Worm (Caenorhabditis elegans) whole organism, L4/young adult: ENCODE results near the gene old-2.
"Not testable (repeated sequence)": the region's sequence is repeated elsewhere in the genome, so short reads cannot be mapped to it uniquely, and the experiment has no call there.

Source experiments
- W03F9.2 ChIP-seq: fragments of 150-350 bp; optimal IDR thresholded peaks from 2 replicates; lab custom pipeline; 2014; ENCODE audit warnings: missing biosample characterization, missing genetic modification characterization
- dao-5 ChIP-seq: sonication (generic microtip); optimal IDR thresholded peaks from 2 replicates; lab custom pipeline; 2016; ENCODE audit warnings: missing genotype, missing genetic modification characterization, moderate library complexity, missing compliant biosample characterization
- him-1 ChIP-seq: sonication (generic microtip); optimal IDR thresholded peaks from 2 replicates; lab custom pipeline; 2016; ENCODE audit warnings: missing genotype, missing genetic modification reagents, missing genetic modification characterization, missing compliant biosample characterization

old-2 gene

ce11 chrII:9868698-9869097 lies 19.3 kb upstream of the old-2 start, which contains the start of gene old-1:
TSS of gene old-1 (minus strand) at chrII:9868747.
- TF ChIP-seq W03F9.2 (no peak), him-1 (tag; lab: Kevin White, UChicago) (no peak), dao-5 (tag; lab: Kevin White, UChicago) (no peak)

ce11 chrII:9868207-9868606 lies 18.8 kb upstream of the old-2 start:
- TF ChIP-seq him-1 (tag; lab: Kevin White, UChicago) = no peak
- no peak for TF ChIP-seq W03F9.2
- no peak for TF ChIP-seq dao-5 (tag; lab: Kevin White, UChicago)

- not testable (repeated sequence) for TF ChIP-seq W03F9.2; him-1 (tag; lab: Kevin White, UChicago); dao-5 (tag; lab: Kevin White, UChicago)
Measured at ce11 chrII:9866378-9866777, 17.0 kb upstream of the old-2 start, which contains the start of gene chil-1. TSS of gene chil-1 (minus strand) at chrII:9866478.

- TF ChIP-seq W03F9.2 (no peak), him-1 (tag; lab: Kevin White, UChicago) (no peak), dao-5 (tag; lab: Kevin White, UChicago) (no peak)
Measured at ce11 chrII:9862147-9862546, 12.8 kb upstream of the old-2 start, which contains the start of gene C08H9.18. TSS of gene C08H9.18 (minus strand) at chrII:9862247.

ce11 chrII:9861394-9861793 lies 12.0 kb upstream of the old-2 start, which contains the start of gene chil-3:
TSS of gene chil-3 (minus strand) at chrII:9861494.
- TF ChIP-seq W03F9.2 = no peak
- no peak for TF ChIP-seq him-1 (tag; lab: Kevin White, UChicago)
- no peak for TF ChIP-seq dao-5 (tag; lab: Kevin White, UChicago)

ce11 chrII:9859575-9859974 lies 10.2 kb upstream of the old-2 start, which contains the start of gene chil-5:
TSS of gene chil-5 (minus strand) at chrII:9859675.
- TF ChIP-seq dao-5 (tag; lab: Kevin White, UChicago) = no peak
- no peak for TF ChIP-seq him-1 (tag; lab: Kevin White, UChicago)
- no peak for TF ChIP-seq W03F9.2

- TF ChIP-seq dao-5 (tag; lab: Kevin White, UChicago) (no peak), W03F9.2 (no peak), him-1 (tag; lab: Kevin White, UChicago) (no peak)
Measured at ce11 chrII:9857791-9858190, 8.4 kb upstream of the old-2 start, which contains the start of gene chil-6. TSS of gene chil-6 (minus strand) at chrII:9857891.

ce11 chrII:9855620-9856019 lies 6.2 kb upstream of the old-2 start, which contains the start of gene chil-4:
TSS of gene chil-4 (minus strand) at chrII:9855720.
- TF ChIP-seq dao-5 (tag; lab: Kevin White, UChicago) = no peak

- no peak for TF ChIP-seq W03F9.2
Measured at ce11 chrII:9850945-9851344, 1.5 kb upstream of the old-2 start, which contains the start of gene ZK938.10. TSS of gene ZK938.10 (minus strand) at chrII:9851045.

ce11 chrII:9845239-9845638 lies 4.2 kb downstream of the old-2 start, which contains the start of gene chil-9:
TSS of gene chil-9 (minus strand) at chrII:9845339.
- no peak for TF ChIP-seq dao-5 (tag; lab: Kevin White, UChicago)
- TF ChIP-seq him-1 (tag; lab: Kevin White, UChicago) = no peak
- TF ChIP-seq W03F9.2 = no peak

- TF ChIP-seq dao-5 (tag; lab: Kevin White, UChicago) (no peak), him-1 (tag; lab: Kevin White, UChicago) (no peak), W03F9.2 (no peak)
Measured at ce11 chrII:9841985-9842505, 7.4 kb downstream of the old-2 start, which contains the start of gene rnh-1.2. TSS of gene rnh-1.2 (minus strand) at chrII:9842035.

ce11 chrII:9840313-9840712 lies 9.1 kb downstream of the old-2 start, which contains the start of gene ZK938.11:
TSS of gene ZK938.11 (minus strand) at chrII:9840413.
- no peak for TF ChIP-seq W03F9.2
- TF ChIP-seq him-1 (tag; lab: Kevin White, UChicago) = no peak
- TF ChIP-seq dao-5 (tag; lab: Kevin White, UChicago) = no peak

ce11 chrII:9838260-9838935 lies 11.0 kb downstream of the old-2 start, which contains the start of gene arrd-4:
TSS of gene arrd-4 (minus strand) at chrII:9838310.
- no peak for TF ChIP-seq dao-5 (tag; lab: Kevin White, UChicago)
- no peak for TF ChIP-seq him-1 (tag; lab: Kevin White, UChicago)
- no peak for TF ChIP-seq W03F9.2

ce11 chrII:9835958-9836357 lies 13.4 kb downstream of the old-2 start:
- TF ChIP-seq W03F9.2 (no peak), him-1 (tag; lab: Kevin White, UChicago) (no peak), dao-5 (tag; lab: Kevin White, UChicago) (no peak)
